Worm (Caenorhabditis elegans): ENCODE data around the gene cpsf-4.

cpsf-4 gene

ce11 chrIV:12121076-12121475 lies 27.8 kb upstream of the cpsf-4 start, which contains the start of the genes ddb-1 and M18.6:
Gene ddb-1, minus strand, starts transcription at chrIV:12121165.
Gene M18.6, plus strand, starts transcription at chrIV:12121310.
- TF ChIP-seq nhr-76 (tag; optimal IDR thresholded peaks at IDR 0.05) (no peak), ham-2 (GFP tag; optimal IDR thresholded peaks at IDR 0.05) (peak; percentile 18), zip-8 (tag; optimal IDR thresholded peaks at IDR 0.05) (no peak), cnd-1 (tag; optimal IDR thresholded peaks at IDR 0.05) (no peak), mep-1 (tag; optimal IDR thresholded peaks at IDR 0.05) (peak; percentile 40), ces-1 (GFP tag; optimal IDR thresholded peaks at IDR 0.05) (peak; percentile 24), lsy-2 (tag; optimal IDR thresholded peaks at IDR 0.05) (peak; percentile 43), ceh-39 (tag; optimal IDR thresholded peaks at IDR 0.05) (no peak), flh-1 (GFP tag; optimal IDR thresholded peaks at IDR 0.05) (no peak), sem-2 (GFP tag; optimal IDR thresholded peaks at IDR 0.05) (no peak), pha-4 (tag; optimal IDR thresholded peaks at IDR 0.05) (peak; percentile 44), tbx-8 (GFP tag; optimal IDR thresholded peaks at IDR 0.05) (no peak)

ce11 chrIV:12120536-12120935 lies 27.3 kb upstream of the cpsf-4 start:
- no peak for TF ChIP-seq flh-1 (GFP tag; optimal IDR thresholded peaks at IDR 0.05)
- TF ChIP-seq nhr-12 (tag; optimal IDR thresholded peaks at IDR 0.05): no peak
- no peak for TF ChIP-seq pha-4 (tag; optimal IDR thresholded peaks at IDR 0.05)
- no peak for TF ChIP-seq snpc-4 (tag; optimal IDR thresholded peaks at IDR 0.05)
- no peak for TF ChIP-seq unc-120 (tag; optimal IDR thresholded peaks at IDR 0.05; ENCODE audit: poor library complexity, severe bottlenecking)
- no peak for TF ChIP-seq lin-32 (GFP tag; optimal IDR thresholded peaks at IDR 0.05)
- TF ChIP-seq sptf-1 (tag; optimal IDR thresholded peaks at IDR 0.05): no peak
- no peak for TF ChIP-seq unc-39 (tag; optimal IDR thresholded peaks at IDR 0.05)
- TF ChIP-seq nhr-237 (tag; optimal IDR thresholded peaks at IDR 0.05): no peak
- no peak for TF ChIP-seq lin-13 (tag; optimal IDR thresholded peaks at IDR 0.05)

ce11 chrIV:12114498-12114897 lies 21.3 kb upstream of the cpsf-4 start:
- TF ChIP-seq ceh-39 (tag; optimal IDR thresholded peaks at IDR 0.05) (no peak), ces-1 (GFP tag; optimal IDR thresholded peaks at IDR 0.05) (peak; percentile 72)

DNA sequence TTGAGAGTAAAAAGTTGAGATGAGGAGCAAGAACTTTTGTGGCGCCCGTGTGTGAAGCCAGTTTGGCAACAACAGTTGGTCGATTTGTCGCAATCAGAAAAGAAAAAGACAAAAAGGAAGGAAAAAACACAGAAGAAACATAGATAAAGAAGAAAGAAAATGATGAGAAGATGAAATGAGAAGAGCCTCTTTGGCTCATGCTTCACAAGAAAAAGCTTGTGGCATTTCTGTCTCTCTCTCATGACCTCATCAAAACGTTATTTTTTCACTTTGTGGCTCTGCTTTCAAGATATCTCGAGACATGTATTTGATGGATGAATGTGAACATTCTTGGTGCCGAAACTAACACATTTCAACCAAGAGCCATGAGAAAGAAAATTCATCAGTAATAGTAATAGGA lies 19.8 kb upstream of the cpsf-4 start:
- TF ChIP-seq blmp-1 (tag; optimal IDR thresholded peaks at IDR 0.05) (no peak), flh-1 (GFP tag; optimal IDR thresholded peaks at IDR 0.05) (no peak), hlh-1 (tag; optimal IDR thresholded peaks at IDR 0.05) (peak; percentile 23), mls-2 (tag; optimal IDR thresholded peaks at IDR 0.05) (no peak), elt-3 (tag; optimal IDR thresholded peaks at IDR 0.05) (no peak), lin-13 (tag; optimal IDR thresholded peaks at IDR 0.05) (no peak), nhr-76 (tag; optimal IDR thresholded peaks at IDR 0.05) (no peak), nhr-12 (tag; optimal IDR thresholded peaks at IDR 0.05) (no peak), unc-120 (tag; optimal IDR thresholded peaks at IDR 0.05; ENCODE audit: poor library complexity, severe bottlenecking) (peak; percentile 43), tbx-8 (GFP tag; optimal IDR thresholded peaks at IDR 0.05) (no peak)

DNA sequence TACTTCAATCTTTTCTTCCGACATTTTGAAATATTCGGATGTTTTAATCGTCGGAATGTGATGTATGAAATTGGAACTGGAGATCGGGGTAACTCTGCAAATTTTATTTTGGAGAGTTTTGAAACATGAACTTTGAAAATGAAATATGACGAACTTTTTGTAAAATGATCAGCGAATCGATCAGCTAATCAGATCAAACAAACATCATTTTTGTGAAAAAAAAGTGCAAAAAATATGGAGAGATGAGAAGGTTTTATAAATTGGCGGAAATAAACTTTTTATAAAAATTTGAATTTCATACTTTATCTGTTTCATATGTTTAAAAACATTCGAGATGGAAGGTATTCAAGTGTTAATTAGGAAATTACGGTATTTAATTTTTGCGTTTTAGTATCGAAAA lies 18.2 kb upstream of the cpsf-4 start, which contains the start of gene dlc-2:
Gene dlc-2 (minus strand): TSS at position 101 of the 400 bp plus-strand sequence.
- no peak for TF ChIP-seq M03D4.4 (tag; optimal IDR thresholded peaks at IDR 0.05)
- no peak for TF ChIP-seq drap-1 (GFP tag; optimal IDR thresholded peaks at IDR 0.05)
- no peak for TF ChIP-seq elt-3 (tag; optimal IDR thresholded peaks at IDR 0.05)
- no peak for TF ChIP-seq tbx-8 (GFP tag; optimal IDR thresholded peaks at IDR 0.05)
- no peak for TF ChIP-seq nhr-76 (tag; optimal IDR thresholded peaks at IDR 0.05)

DNA sequence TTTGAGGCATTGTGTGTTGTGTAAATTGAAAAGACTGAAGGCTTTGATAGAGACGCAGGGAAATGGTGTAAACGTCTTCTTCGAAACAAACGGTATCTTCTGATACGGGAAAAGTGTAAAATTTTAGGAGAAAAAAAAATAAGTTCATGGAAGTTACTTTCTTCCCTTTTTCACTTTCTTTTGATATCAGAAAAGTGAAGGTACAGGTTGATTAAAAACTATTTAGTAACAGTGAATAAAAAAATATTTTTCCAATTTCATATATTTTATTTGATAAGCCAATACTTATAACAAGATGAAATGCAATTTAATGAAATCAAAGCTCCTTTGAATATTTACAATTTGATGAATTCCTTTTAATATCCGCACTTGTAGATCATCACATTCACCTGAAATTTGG lies 17.1 kb upstream of the cpsf-4 start, which contains the start of gene col-129:
Gene col-129 (minus strand): TSS at position 101 of the 400 bp plus-strand sequence.
- TF ChIP-seq ham-2 (GFP tag; optimal IDR thresholded peaks at IDR 0.05) (no peak), cnd-1 (tag; optimal IDR thresholded peaks at IDR 0.05) (no peak), hlh-1 (tag; optimal IDR thresholded peaks at IDR 0.05) (no peak), nhr-2 (tag; optimal IDR thresholded peaks at IDR 0.05) (no peak), drap-1 (GFP tag; optimal IDR thresholded peaks at IDR 0.05) (no peak), mls-2 (tag; optimal IDR thresholded peaks at IDR 0.05) (no peak), ceh-83 (GFP tag; optimal IDR thresholded peaks at IDR 0.05) (no peak), ces-1 (GFP tag; optimal IDR thresholded peaks at IDR 0.05) (no peak), lin-13 (tag; optimal IDR thresholded peaks at IDR 0.05) (no peak), mep-1 (tag; optimal IDR thresholded peaks at IDR 0.05) (no peak), lin-32 (GFP tag; optimal IDR thresholded peaks at IDR 0.05) (no peak), nhr-12 (tag; optimal IDR thresholded peaks at IDR 0.05) (no peak), snpc-4 (tag; optimal IDR thresholded peaks at IDR 0.05) (no peak), bed-3 (GFP tag; optimal IDR thresholded peaks at IDR 0.05) (no peak), mab-5 (tag; optimal IDR thresholded peaks at IDR 0.05) (no peak), lsy-2 (tag; optimal IDR thresholded peaks at IDR 0.05) (no peak), zip-8 (tag; optimal IDR thresholded peaks at IDR 0.05) (no peak), ztf-11 (tag; optimal IDR thresholded peaks at IDR 0.05) (no peak), elt-1 (tag; optimal IDR thresholded peaks at IDR 0.05; ENCODE audit: borderline replicate concordance, insufficient read depth) (no peak)

Measured in whole organism, mixed stage, embryonic.